Worm (Caenorhabditis elegans) whole organism, L3 larva: Measurements from ENCODE around the gene itsn-1.

Experiments
- ZK546.5 ChIP-seq: sonication (generic microtip); optimal IDR thresholded peaks from 2 replicates; lab custom pipeline; 2017; ENCODE audit warnings: missing biosample characterization, missing genetic modification characterization
- ceh-16 ChIP-seq: sonication (generic microtip); optimal IDR thresholded peaks from 2 replicates; lab custom pipeline; 2017; ENCODE audit warnings: missing biosample characterization, missing genetic modification characterization
- fkh-10 ChIP-seq: sonication (generic microtip); optimal IDR thresholded peaks from 2 replicates; lab custom pipeline; 2017; ENCODE audit warnings: missing biosample characterization, missing genetic modification reagents, missing genetic modification characterization
- jun-1 ChIP-seq: fragments of 150-350 bp; optimal IDR thresholded peaks from 2 replicates; lab custom pipeline; 2014; ENCODE audit warnings: missing biosample characterization, missing genetic modification reagents, missing genetic modification characterization
- lin-15B ChIP-seq: fragments of 150-350 bp; optimal IDR thresholded peaks from 2 replicates; lab custom pipeline; 2014; ENCODE audit warnings: missing biosample characterization, missing genetic modification characterization
- nhr-11 ChIP-seq: fragments of 150-350 bp; optimal IDR thresholded peaks from 2 replicates; lab custom pipeline; 2014; ENCODE audit warnings: missing biosample characterization, missing genetic modification characterization
- nhr-12 ChIP-seq: fragments of 150-350 bp; optimal IDR thresholded peaks from 2 replicates; lab custom pipeline; 2014; ENCODE audit warnings: missing biosample characterization, missing genetic modification characterization
- pha-4 ChIP-seq: fragments of 150-350 bp; optimal IDR thresholded peaks from 2 replicates; lab custom pipeline; 2014; ENCODE audit warnings: missing biosample characterization, missing genetic modification reagents, missing genetic modification characterization
- tbx-2 ChIP-seq: sonication (generic microtip); optimal IDR thresholded peaks from 2 replicates; lab custom pipeline; 2016; ENCODE audit warnings: mild to moderate bottlenecking, missing genetic modification characterization, missing compliant biosample characterization
- unc-62 ChIP-seq: fragments of 150-350 bp; sonication (generic microtip); optimal IDR thresholded peaks from 4 replicates; lab custom pipeline; 2014; ENCODE audit warnings: missing biosample characterization, missing genetic modification reagents, missing genetic modification characterization

ce11 chrIV:17162515-17162914, 43.0 kb downstream of the itsn-1 start, which contains the start of gene skr-13:
- no peak for TF ChIP-seq lin-15B (tag; lab: Kevin White, UChicago)
- no peak for TF ChIP-seq fkh-10 (GFP tag; lab: Kevin White, UChicago)
- no peak for TF ChIP-seq pha-4 (tag; lab: Kevin White, UChicago)
- TF ChIP-seq jun-1 (tag; lab: Kevin White, UChicago), result no peak
- TF ChIP-seq nhr-12 (tag; lab: Kevin White, UChicago), result no peak
- no peak for TF ChIP-seq nhr-11 (tag; lab: Kevin White, UChicago)
- no peak for TF ChIP-seq ceh-16
- no peak for TF ChIP-seq unc-62 (GFP tag; lab: Kevin White, UChicago)
- no peak for TF ChIP-seq ZK546.5
- no peak for TF ChIP-seq tbx-2 (tag; lab: Kevin White, UChicago)
